Fruit fly (Drosophila melanogaster): Measurements from ENCODE around the gene Rab27.

Rab27 gene

dm6 chrX:1476848-1477247 is at the start of gene Rab27, which contains the start of gene mei-38:
Gene Rab27, minus strand, starts transcription at chrX:1476974.
Gene mei-38, plus strand, starts transcription at chrX:1477063.
- peak; percentile 42 for TF ChIP-seq CG9609 (GFP tag; optimal IDR thresholded peaks at IDR 0.05)
- TF ChIP-seq CG2202 (tag; optimal IDR thresholded peaks at IDR 0.05): no peak
- TF ChIP-seq CG15696 (tag; optimal IDR thresholded peaks at IDR 0.05): no peak
- TF ChIP-seq CG10274 (GFP tag; optimal IDR thresholded peaks at IDR 0.05): no peak
- TF ChIP-seq nmo (GFP tag; optimal IDR thresholded peaks at IDR 0.05): no peak
- TF ChIP-seq pan (optimal IDR thresholded peaks at IDR 0.05): no peak
- peak in 1 of 2 experiments; percentile 19 for TF ChIP-seq pan (GFP tag; optimal IDR thresholded peaks at IDR 0.05 in 1 of 2, IDR thresholded peaks at IDR 0.05 in 1 of 2)
- no peak for TF ChIP-seq CG17568 (GFP tag; optimal IDR thresholded peaks at IDR 0.05)
- no peak for TF ChIP-seq ac (GFP tag; optimal IDR thresholded peaks at IDR 0.05)
- TF ChIP-seq Xbp1 (GFP tag; optimal IDR thresholded peaks at IDR 0.05): peak; percentile 20
- no peak for TF ChIP-seq stc (GFP tag; IDR thresholded peaks at IDR 0.05)
- peak; percentile 97 for TF ChIP-seq CG10267 (tag; optimal IDR thresholded peaks at IDR 0.05)
- no peak for TF ChIP-seq HLHmδ (GFP tag; optimal IDR thresholded peaks at IDR 0.05)
- no peak for TF ChIP-seq br (optimal IDR thresholded peaks at IDR 0.05)
- TF ChIP-seq B-H2 (GFP tag; optimal IDR thresholded peaks at IDR 0.05): peak; percentile 11
- 0 out of 2 replicates have a peak, but pooled peaks have one; percentile 27 for TF ChIP-seq CG32767 (GFP tag; IDR thresholded peaks at IDR 0.05)
- TF ChIP-seq CG4854 (GFP tag; optimal IDR thresholded peaks at IDR 0.05): no peak
- peak; percentile 72 for TF ChIP-seq CG42726 (GFP tag; IDR thresholded peaks at IDR 0.05; ENCODE audit: partially characterized antibody)
- TF ChIP-seq ind (GFP tag; optimal IDR thresholded peaks at IDR 0.05): no peak
- no peak for TF ChIP-seq org-1 (GFP tag; optimal IDR thresholded peaks at IDR 0.05)
- peak; percentile 32 for TF ChIP-seq CG9797 (GFP tag; optimal IDR thresholded peaks at IDR 0.05)
- no peak for TF ChIP-seq dysf (GFP tag; IDR thresholded peaks at IDR 0.05)
- TF ChIP-seq E2f2 (GFP tag; IDR thresholded peaks at IDR 0.05): peak; percentile 97
- no peak for TF ChIP-seq h (optimal IDR thresholded peaks at IDR 0.05)
- peak; percentile 63; the same call in 1 of the 2 replicates for TF ChIP-seq sna (GFP tag; IDR thresholded peaks at IDR 0.05; ENCODE audit: partially characterized antibody)
- no peak for TF ChIP-seq CG3995 (GFP tag; optimal IDR thresholded peaks at IDR 0.05)
- no peak for TF ChIP-seq CG18619 (GFP tag; optimal IDR thresholded peaks at IDR 0.05)
- no peak for TF ChIP-seq eve (GFP tag; optimal IDR thresholded peaks at IDR 0.05)
- TF ChIP-seq CG7963 (GFP tag; IDR thresholded peaks at IDR 0.05; ENCODE audit: partially characterized antibody): peak; percentile 53; the same call in 1 of the 3 replicates
- TF ChIP-seq TFAM (GFP tag; optimal IDR thresholded peaks at IDR 0.05): no peak
- peak; percentile 12 for TF ChIP-seq CG4820 (GFP tag; optimal IDR thresholded peaks at IDR 0.05)
- peak; percentile 56 for TF ChIP-seq CG2120 (GFP tag; optimal IDR thresholded peaks at IDR 0.05)
- no peak for TF ChIP-seq CG8281 (tag; optimal IDR thresholded peaks at IDR 0.05)
- TF ChIP-seq gro (GFP tag; optimal IDR thresholded peaks at IDR 0.05): no peak
- no peak for TF ChIP-seq CG5180 (GFP tag; optimal IDR thresholded peaks at IDR 0.05)
- TF ChIP-seq fd3F (GFP tag; optimal IDR thresholded peaks at IDR 0.05): no peak
- TF ChIP-seq CG14860 (GFP tag; IDR thresholded peaks at IDR 0.05; ENCODE audit: partially characterized antibody): no peak
- TF ChIP-seq otp (GFP tag; IDR thresholded peaks at IDR 0.05): no peak
- no peak for TF ChIP-seq CG4617 (GFP tag; optimal IDR thresholded peaks at IDR 0.05; ENCODE audit: borderline replicate concordance)
- no peak for TF ChIP-seq CG7271 (tag; optimal IDR thresholded peaks at IDR 0.05)
- TF ChIP-seq Mes4 (GFP tag; optimal IDR thresholded peaks at IDR 0.05): no peak
- no peak for TF ChIP-seq CG5953 (GFP tag; IDR thresholded peaks at IDR 0.05)
- peak; percentile 74 for TF ChIP-seq Scr (GFP tag; IDR thresholded peaks at IDR 0.05; ENCODE audit: partially characterized antibody)
- no peak for TF ChIP-seq Deaf1 (tag; optimal IDR thresholded peaks at IDR 0.05)
- TF ChIP-seq NfI (GFP tag; optimal IDR thresholded peaks at IDR 0.05): no peak
- no peak for TF ChIP-seq fd96Cb (tag; optimal IDR thresholded peaks at IDR 0.05)
- no peak for TF ChIP-seq lov (optimal IDR thresholded peaks at IDR 0.05)
- no peak for TF ChIP-seq lov (GFP tag; IDR thresholded peaks at IDR 0.05)
- TF ChIP-seq hb (GFP tag; IDR thresholded peaks at IDR 0.05; ENCODE audit: partially characterized antibody): no peak
- no peak for TF ChIP-seq Mad (GFP tag; optimal IDR thresholded peaks at IDR 0.05)
- no peak for TF ChIP-seq YL-1 (GFP tag; optimal IDR thresholded peaks at IDR 0.05)
- TF ChIP-seq CG4404 (GFP tag; IDR thresholded peaks at IDR 0.05): no peak; the same call in 1 of the 2 replicates

All from whole organism, embryonic.